Fruit fly (Drosophila melanogaster): ENCODE measurements around the gene Vm26Aa.

Gene Vm26Aa

dm6 chr2L:5972005-5972404, 11.9 kb upstream of the Vm26Aa start:
- no peak for TF ChIP-seq CG6276 (GFP tag; optimal IDR thresholded peaks at IDR 0.05)
- no peak for TF ChIP-seq CG8119 (GFP tag; IDR thresholded peaks at IDR 0.05)
- TF ChIP-seq Gug (GFP tag; IDR thresholded peaks at IDR 0.05), result no peak
- TF ChIP-seq CG6854 (GFP tag; optimal IDR thresholded peaks at IDR 0.05), result no peak
- peak; percentile 47 for TF ChIP-seq topi (GFP tag; optimal IDR thresholded peaks at IDR 0.05)
- no peak for TF ChIP-seq CG9139 (GFP tag; optimal IDR thresholded peaks at IDR 0.05)
- no peak for TF ChIP-seq fd59A (GFP tag; optimal IDR thresholded peaks at IDR 0.05)
- TF ChIP-seq cyc (GFP tag; optimal IDR thresholded peaks at IDR 0.05), result peak; percentile 25
- no peak for TF ChIP-seq OdsH (GFP tag; optimal IDR thresholded peaks at IDR 0.05)
- TF ChIP-seq Hr39 (GFP tag; optimal IDR thresholded peaks at IDR 0.05), result peak; percentile 47
- peak; percentile 52 for TF ChIP-seq CG31627 (GFP tag; optimal IDR thresholded peaks at IDR 0.05)
- TF ChIP-seq Blimp-1 (GFP tag; optimal IDR thresholded peaks at IDR 0.05), result no peak
- no peak for TF ChIP-seq CG11902 (GFP tag; optimal IDR thresholded peaks at IDR 0.05)
- no peak for TF ChIP-seq CG4318 (GFP tag; optimal IDR thresholded peaks at IDR 0.05)
- no peak for TF ChIP-seq Lpt (GFP tag; optimal IDR thresholded peaks at IDR 0.05)
- peak; percentile 44 for TF ChIP-seq lz (GFP tag; optimal IDR thresholded peaks at IDR 0.05)
- no peak for TF ChIP-seq fkh (GFP tag; optimal IDR thresholded peaks at IDR 0.05)
- peak; percentile 36; the same call in 1 of the 2 replicates for TF ChIP-seq CG15336 (GFP tag; IDR thresholded peaks at IDR 0.05)
- TF ChIP-seq CG3032 (tag; optimal IDR thresholded peaks at IDR 0.05), result no peak
- TF ChIP-seq CG6163 (GFP tag; IDR thresholded peaks at IDR 0.05), result no peak
- TF ChIP-seq CG16779 (tag; optimal IDR thresholded peaks at IDR 0.05), result no peak
- no peak for TF ChIP-seq Ets96B (tag; optimal IDR thresholded peaks at IDR 0.05)
- TF ChIP-seq Eip93F (GFP tag; optimal IDR thresholded peaks at IDR 0.05), result no peak
- peak; percentile 84 for TF ChIP-seq svp (GFP tag)
- TF ChIP-seq CG8319 (GFP tag; optimal IDR thresholded peaks at IDR 0.05), result no peak
- TF ChIP-seq spab (GFP tag; optimal IDR thresholded peaks at IDR 0.05), result no peak
- no peak for TF ChIP-seq ss (GFP tag; optimal IDR thresholded peaks at IDR 0.05)
- TF ChIP-seq achi (GFP tag; optimal IDR thresholded peaks at IDR 0.05), result no peak
- TF ChIP-seq dac (GFP tag; optimal IDR thresholded peaks at IDR 0.05), result no peak
- peak; percentile 73 for TF ChIP-seq Eip78C (GFP tag)
- no peak for TF ChIP-seq CG8632 (GFP tag; optimal IDR thresholded peaks at IDR 0.05)
- no peak for TF ChIP-seq CG6792 (GFP tag; optimal IDR thresholded peaks at IDR 0.05)
- peak; percentile 38 for TF ChIP-seq vri (GFP tag; optimal IDR thresholded peaks at IDR 0.05)
- TF ChIP-seq CG10631 (GFP tag; optimal IDR thresholded peaks at IDR 0.05), result no peak
- no peak for TF ChIP-seq Hr38 (GFP tag; optimal IDR thresholded peaks at IDR 0.05)
- TF ChIP-seq Sox102F (GFP tag; optimal IDR thresholded peaks at IDR 0.05), result peak; percentile 14
- TF ChIP-seq eg (GFP tag; IDR thresholded peaks at IDR 0.05), result no peak
- no peak for TF ChIP-seq fd85E (GFP tag; optimal IDR thresholded peaks at IDR 0.05)
- peak; percentile 4 for TF ChIP-seq Ets21C (GFP tag; optimal IDR thresholded peaks at IDR 0.05)
- no peak for TF ChIP-seq dsx (GFP tag; optimal IDR thresholded peaks at IDR 0.05; ENCODE audit: poor library complexity, severe bottlenecking)
- no peak for TF ChIP-seq CG32006 (GFP tag; optimal IDR thresholded peaks at IDR 0.05)
- TF ChIP-seq Sox15 (GFP tag; optimal IDR thresholded peaks at IDR 0.05), result no peak
- peak; percentile 57 for TF ChIP-seq esn (GFP tag; optimal IDR thresholded peaks at IDR 0.05)
- no peak for TF ChIP-seq net (GFP tag; optimal IDR thresholded peaks at IDR 0.05)
- TF ChIP-seq CG10669 (GFP tag; optimal IDR thresholded peaks at IDR 0.05), result no peak
- TF ChIP-seq Met (GFP tag; optimal IDR thresholded peaks at IDR 0.05), result peak; percentile 34
- peak; percentile 50 for TF ChIP-seq Smox (GFP tag; optimal IDR thresholded peaks at IDR 0.05)
- TF ChIP-seq pdm3 (GFP tag; optimal IDR thresholded peaks at IDR 0.05), result no peak
- TF ChIP-seq Hr4 (GFP tag; optimal IDR thresholded peaks at IDR 0.05), result no peak
- TF ChIP-seq CG6808 (GFP tag; optimal IDR thresholded peaks at IDR 0.05), result no peak
- no peak for TF ChIP-seq CG11294 (GFP tag; IDR thresholded peaks at IDR 0.05)
- TF ChIP-seq CG34406 (GFP tag; optimal IDR thresholded peaks at IDR 0.05), result no peak
- TF ChIP-seq salr (GFP tag; optimal IDR thresholded peaks at IDR 0.05), result no peak

Measured in whole organism, prepupa.